Fruit fly (Drosophila melanogaster) whole organism, prepupa: ENCODE data around the gene CG33725.

Source experiments
- CG1621 ChIP-seq: fragments of 200-800 bp; sonication (Bioruptor generic); optimal IDR thresholded peaks from 3 replicates; lab custom pipeline; 2018; ENCODE audit warnings: missing biosample characterization, mild to moderate bottlenecking, missing genetic modification characterization
- CG6276 ChIP-seq: fragments of 200-800 bp; sonication (Bioruptor generic); optimal IDR thresholded peaks from 2 replicates; lab custom pipeline; 2017; ENCODE audit warnings: missing biosample characterization, mild to moderate bottlenecking, missing genetic modification characterization
- CG8119 ChIP-seq: fragments of 200-800 bp; sonication (Bioruptor generic); IDR thresholded peaks from 3 replicates; pipeline ENCODE4 v1.3.6; 2022; ENCODE audit warnings: missing biosample characterization, missing genetic modification characterization
- CG8319 ChIP-seq: fragments of 200-800 bp; sonication (Bioruptor generic); optimal IDR thresholded peaks from 3 replicates; lab custom pipeline; 2016; ENCODE audit warnings: missing biosample characterization, missing genetic modification characterization
- CG8632 ChIP-seq: fragments of 200-800 bp; sonication (Bioruptor generic); optimal IDR thresholded peaks from 3 replicates; lab custom pipeline; 2016; ENCODE audit warnings: missing biosample characterization, missing genetic modification characterization
- Hr38 ChIP-seq: sonication (Bioruptor generic); optimal IDR thresholded peaks from 2 replicates; lab custom pipeline; 2016; ENCODE audit warnings: missing biosample characterization, missing genetic modification characterization
- svp ChIP-seq: fragments of 200-800 bp; sonication (Bioruptor generic); peaks from one replicate; lab custom pipeline; 2016; ENCODE audit warnings: missing biosample characterization, missing genetic modification characterization

DNA sequence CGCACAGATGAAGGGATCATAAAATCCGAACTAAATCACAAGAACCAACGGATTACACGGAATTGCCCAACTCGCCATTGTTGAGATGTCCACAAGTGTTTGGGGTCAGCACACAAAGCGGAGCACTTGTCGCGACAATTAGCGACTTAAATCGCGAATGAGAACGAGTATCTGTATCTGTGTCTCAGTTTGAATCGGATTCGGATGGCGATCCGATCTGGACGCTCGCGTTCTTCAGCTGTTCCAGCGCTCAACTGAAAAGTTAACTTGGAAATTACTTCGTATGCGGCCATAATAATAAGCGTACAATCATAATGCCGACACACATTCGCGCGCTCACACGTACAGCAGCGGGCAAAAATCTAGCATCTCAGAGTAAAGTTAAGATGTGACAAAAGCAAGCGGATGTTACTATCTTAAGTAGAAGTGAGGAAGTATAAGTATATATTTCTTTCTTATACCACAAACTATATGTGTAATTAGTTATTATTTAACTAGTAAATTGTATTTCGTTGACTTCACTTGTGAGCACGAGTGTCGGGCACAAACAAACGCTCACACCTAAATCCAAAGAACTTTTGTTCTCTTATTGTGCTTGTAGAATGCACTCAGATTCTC lies 8.1 kb downstream of the CG33725 start, which contains the start of gene CG10660:
- TF ChIP-seq CG1621 (tag; lab: Kevin White, UChicago) (peak; percentile 88), CG6276 (GFP tag; lab: Kevin White, UChicago) (peak; percentile 94), CG8632 (GFP tag; lab: Kevin White, UChicago) (peak; percentile 90), CG8319 (GFP tag; lab: Kevin White, UChicago) (peak; percentile 72), Hr38 (no peak), svp (GFP tag; lab: Kevin White, UChicago) (peak; percentile 95), CG8119 (GFP tag; lab: Robert Waterston, UW) (peak; percentile 96)
